Worm (Caenorhabditis elegans): ENCODE measurements around the gene lgc-43.
A peak's percentile ranks its signal among the peaks of the same experiment; 100 is the strongest.

Gene lgc-43

ce11 chrIV:10578367-10578766 is at the start of gene lgc-43:
Gene lgc-43, plus strand, starts transcription at chrIV:10578667.
- TF ChIP-seq skn-1 (tag; optimal IDR thresholded peaks at IDR 0.05) (no peak), hpl-2 (GFP tag; optimal IDR thresholded peaks at IDR 0.05) (no peak), hlh-17 (GFP tag; optimal IDR thresholded peaks at IDR 0.05; ENCODE audit: borderline replicate concordance) (no peak), C16A3.4 (tag; optimal IDR thresholded peaks at IDR 0.05) (no peak), mef-2 (tag; optimal IDR thresholded peaks at IDR 0.05) (no peak), mab-9 (GFP tag; IDR thresholded peaks at IDR 0.05) (no peak), nhr-28 (tag; optimal IDR thresholded peaks at IDR 0.05) (no peak), fkh-8 (tag; optimal IDR thresholded peaks at IDR 0.05) (no peak), irx-1 (tag; optimal IDR thresholded peaks at IDR 0.05) (no peak), nhr-84 (tag; optimal IDR thresholded peaks at IDR 0.05) (no peak)

- no peak for TF ChIP-seq efl-1 (optimal IDR thresholded peaks at IDR 0.05)
- no peak for TF ChIP-seq efl-1 (GFP tag; optimal IDR thresholded peaks at IDR 0.05 in 1 of 2)
- TF ChIP-seq aha-1 (tag; optimal IDR thresholded peaks at IDR 0.05), result no peak
- no peak for TF ChIP-seq zag-1 (tag; optimal IDR thresholded peaks at IDR 0.05)
- no peak for TF ChIP-seq nhr-19 (GFP tag; conservative IDR thresholded peaks at IDR 0.05)
- no peak for TF ChIP-seq ceh-8 (GFP tag; optimal IDR thresholded peaks at IDR 0.05)
- no peak for TF ChIP-seq ztf-11 (tag; optimal IDR thresholded peaks at IDR 0.05)
- no peak for TF ChIP-seq sup-37 (GFP tag; optimal IDR thresholded peaks at IDR 0.05)
- no peak for TF ChIP-seq unc-98 (GFP tag; IDR thresholded peaks at IDR 0.05)
- no peak for TF ChIP-seq pax-3 (tag; optimal IDR thresholded peaks at IDR 0.05)
- no peak for TF ChIP-seq swsn-7 (tag; optimal IDR thresholded peaks at IDR 0.05)
These were observed 47.8 kb upstream of the lgc-43 start, which contains the start of gene T07G12.2 for ce11 chrIV:10530648-10531047. Gene T07G12.2, plus strand, starts transcription at chrIV:10530709.

DNA sequence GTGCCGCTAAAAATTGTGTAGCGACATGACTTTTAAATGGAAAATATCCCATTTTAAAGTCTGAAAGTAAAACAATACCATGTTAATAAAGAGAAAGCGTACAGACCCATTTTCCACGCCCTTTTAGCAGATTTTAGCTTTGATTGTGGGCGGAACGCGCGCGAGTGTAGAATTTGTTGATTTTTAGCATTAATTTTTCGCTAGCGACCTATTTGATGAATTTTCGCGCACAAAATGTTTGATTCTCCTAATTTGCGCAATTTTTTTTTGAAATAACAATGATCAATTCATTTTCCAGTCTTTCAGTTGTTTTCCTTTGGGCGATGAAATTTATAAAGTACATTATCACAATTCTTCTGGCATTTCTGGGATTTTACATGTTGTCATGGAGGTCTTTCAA is 44.8 kb upstream of the lgc-43 start, which contains the start of gene T07G12.3:
T07G12.3 (plus strand) TSS at position 301 of the 400 bp plus-strand sequence.
- TF ChIP-seq nhr-12 (tag; optimal IDR thresholded peaks at IDR 0.05) (no peak), nhr-77 (tag; optimal IDR thresholded peaks at IDR 0.05) (no peak)

DNA sequence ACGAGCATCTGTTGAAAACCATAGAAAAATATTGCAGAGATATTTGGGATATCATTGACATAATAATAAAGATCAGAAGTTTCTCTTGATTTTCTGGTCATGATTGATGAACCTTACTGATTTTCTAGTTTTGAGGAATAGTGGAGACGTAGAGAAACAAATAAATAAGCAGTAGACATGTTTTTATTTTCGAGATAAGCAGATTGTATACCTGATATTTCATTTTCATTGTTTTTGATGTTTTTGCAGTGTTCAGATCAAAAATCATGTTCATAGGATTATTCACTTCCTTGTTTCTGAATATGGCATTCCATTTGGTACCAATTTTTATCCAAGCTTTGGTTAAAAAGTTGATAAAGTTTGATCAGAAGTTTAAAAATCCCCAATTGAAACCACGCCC is 39.9 kb upstream of the lgc-43 start, which contains the start of gene T07G12.4:
T07G12.4 (minus strand) TSS at position 101 of the 400 bp plus-strand sequence.
- TF ChIP-seq nhr-47 (tag; optimal IDR thresholded peaks at IDR 0.05) (no peak), sup-37 (GFP tag; optimal IDR thresholded peaks at IDR 0.05) (no peak), tlp-1 (tag; optimal IDR thresholded peaks at IDR 0.05) (no peak), nhr-237 (tag; optimal IDR thresholded peaks at IDR 0.05) (no peak), nhr-76 (tag; optimal IDR thresholded peaks at IDR 0.05) (no peak), sox-4 (tag; optimal IDR thresholded peaks at IDR 0.05) (no peak), ceh-63 (GFP tag; optimal IDR thresholded peaks at IDR 0.05) (no peak), grh-1 (GFP tag; IDR thresholded peaks at IDR 0.05) (no peak), alr-1 (tag; optimal IDR thresholded peaks at IDR 0.05; ENCODE audit: borderline replicate concordance) (no peak), nhr-20 (tag; optimal IDR thresholded peaks at IDR 0.05) (no peak), sptf-1 (tag; optimal IDR thresholded peaks at IDR 0.05) (no peak), ceh-88 (GFP tag; IDR thresholded peaks at IDR 0.05) (no peak), ceh-90 (tag; optimal IDR thresholded peaks at IDR 0.05) (no peak), fkh-10 (GFP tag; optimal IDR thresholded peaks at IDR 0.05) (no peak)

- TF ChIP-seq elt-2 (tag; optimal IDR thresholded peaks at IDR 0.05) (peak; percentile 52), ceh-90 (tag; optimal IDR thresholded peaks at IDR 0.05) (no peak), nhr-19 (GFP tag; conservative IDR thresholded peaks at IDR 0.05) (no peak)
These were observed 36.2 kb upstream of the lgc-43 start for ce11 chrIV:10542283-10542682.

All from whole organism, L1 larva.